Worm (Caenorhabditis elegans) whole organism, L4 larva: ENCODE results near the gene F28C6.8.

Experiments used
- F44E2.7 ChIP-seq: fragments of 200-800 bp; sonication (Bioruptor generic); IDR thresholded peaks from 2 replicates; pipeline ENCODE4 v2.1.2; 2022; ENCODE audit warnings: missing genetic modification characterization, missing compliant biosample characterization
- T26A8.4 ChIP-seq: fragments of 200-800 bp; sonication (Bioruptor generic); IDR thresholded peaks from 2 replicates; pipeline ENCODE4 v1.3.6; 2022; ENCODE audit warnings: missing genetic modification characterization, missing compliant biosample characterization
- Y75B8A.6 ChIP-seq: fragments of 200-800 bp; sonication (Bioruptor generic); IDR thresholded peaks from 2 replicates; pipeline ENCODE4 v1.3.6; 2022; ENCODE audit warnings: missing genetic modification reagents, missing genetic modification characterization, missing compliant biosample characterization
- ZK337.2 ChIP-seq: fragments of 200-800 bp; sonication (Bioruptor generic); IDR thresholded peaks from 2 replicates; pipeline ENCODE4 v1.3.6; 2022; ENCODE audit warnings: missing genetic modification reagents, missing genetic modification characterization, missing compliant biosample characterization
- ZK546.5 ChIP-seq, 2 experiments: sonication (generic microtip); optimal IDR thresholded peaks; 2 replicates each; lab custom pipeline; 2017; ENCODE audit warnings: missing biosample characterization in 2 of 2, missing genetic modification characterization in 2 of 2
- attf-4 ChIP-seq: sonication (generic microtip); optimal IDR thresholded peaks from 3 replicates; lab custom pipeline; 2017; ENCODE audit warnings: missing biosample characterization, missing genetic modification characterization
- ceh-28 ChIP-seq: fragments of 150-350 bp; optimal IDR thresholded peaks from 2 replicates; lab custom pipeline; 2014; ENCODE audit warnings: missing biosample characterization, missing genetic modification reagents, missing genetic modification characterization
- ceh-32 ChIP-seq: sonication (generic microtip); optimal IDR thresholded peaks from 2 replicates; lab custom pipeline; 2016; ENCODE audit warnings: mild to moderate bottlenecking, missing genetic modification characterization, missing compliant biosample characterization; ENCODE audit not compliant: poor library complexity
- ceh-62 ChIP-seq: sonication (generic microtip); optimal IDR thresholded peaks from 2 replicates; lab custom pipeline; 2017; ENCODE audit warnings: missing biosample characterization, missing genetic modification characterization
- ctbp-1 ChIP-seq: fragments of 200-800 bp; sonication (Bioruptor generic); IDR thresholded peaks from 2 replicates; pipeline ENCODE4 v1.3.6; 2022; ENCODE audit warnings: missing genetic modification reagents, missing genetic modification characterization, missing compliant biosample characterization
- dmd-8 ChIP-seq: fragments of 200-800 bp; sonication (Bioruptor generic); IDR thresholded peaks from 2 replicates; pipeline ENCODE4 v1.3.6; 2022; ENCODE audit warnings: missing genetic modification characterization, missing compliant biosample characterization
- dmd-9 ChIP-seq: fragments of 200-800 bp; sonication (Bioruptor generic); IDR thresholded peaks from 2 replicates; pipeline ENCODE4 v1.3.6; 2022; ENCODE audit warnings: missing genetic modification reagents, missing genetic modification characterization, missing compliant biosample characterization
- dpl-1 ChIP-seq: fragments of 150-350 bp; optimal IDR thresholded peaks from 2 replicates; lab custom pipeline; 2014; ENCODE audit warnings: missing biosample characterization, missing genetic modification reagents, missing genetic modification characterization
- duxl-1 ChIP-seq: sonication (generic microtip); optimal IDR thresholded peaks from 2 replicates; lab custom pipeline; 2016; ENCODE audit warnings: mild to moderate bottlenecking, missing genetic modification characterization, moderate library complexity, missing compliant biosample characterization; ENCODE audit not compliant: poor library complexity
- egl-43 ChIP-seq: fragments of 200-800 bp; sonication (Bioruptor generic); IDR thresholded peaks from 2 replicates; pipeline ENCODE4 v1.3.6; 2022; ENCODE audit warnings: missing genetic modification reagents, missing genetic modification characterization, missing compliant biosample characterization
- fkh-10 ChIP-seq: fragments of 150-350 bp; optimal IDR thresholded peaks from 2 replicates; lab custom pipeline; 2014; ENCODE audit warnings: missing biosample characterization, missing genetic modification reagents, missing genetic modification characterization
- fos-1 ChIP-seq: fragments of 150-350 bp; optimal IDR thresholded peaks from 2 replicates; lab custom pipeline; 2014; ENCODE audit warnings: missing biosample characterization, missing genetic modification characterization
- gei-8 ChIP-seq: fragments of 200-800 bp; sonication (Bioruptor generic); optimal IDR thresholded peaks from 2 replicates; lab custom pipeline; 2018; ENCODE audit warnings: mild to moderate bottlenecking, missing genetic modification characterization, missing compliant biosample characterization
- hlh-11 ChIP-seq: fragments of 200-800 bp; sonication (Bioruptor generic); optimal IDR thresholded peaks from 2 replicates; lab custom pipeline; 2018; ENCODE audit warnings: mild to moderate bottlenecking, missing genetic modification characterization, missing compliant biosample characterization
- hmg-1.1 ChIP-seq: fragments of 200-800 bp; sonication (Bioruptor generic); IDR thresholded peaks from 2 replicates; pipeline ENCODE4 v1.3.6; 2022; ENCODE audit warnings: missing genetic modification reagents, missing genetic modification characterization, missing compliant biosample characterization
- jun-1 ChIP-seq: fragments of 150-350 bp; optimal IDR thresholded peaks from 2 replicates; lab custom pipeline; 2014; ENCODE audit warnings: missing biosample characterization, missing genetic modification reagents, missing genetic modification characterization
- lin-1 ChIP-seq: fragments of 200-800 bp; sonication (Bioruptor generic); IDR thresholded peaks from 2 replicates; pipeline ENCODE4 v1.3.6; 2022; ENCODE audit warnings: missing genetic modification reagents, missing genetic modification characterization, missing compliant biosample characterization
- lin-29 ChIP-seq: fragments of 200-800 bp; sonication (Bioruptor generic); IDR thresholded peaks from 2 replicates; pipeline ENCODE4 v1.3.6; 2022; ENCODE audit warnings: missing genetic modification reagents, missing genetic modification characterization, missing compliant biosample characterization
- lin-38 ChIP-seq: fragments of 200-800 bp; sonication (Bioruptor generic); IDR thresholded peaks from 2 replicates; pipeline ENCODE4 v1.3.6; 2022; ENCODE audit warnings: missing genetic modification reagents, missing genetic modification characterization, missing compliant biosample characterization
- lin-39 ChIP-seq: fragments of 150-350 bp; optimal IDR thresholded peaks from 2 replicates; lab custom pipeline; 2014; ENCODE audit warnings: missing biosample characterization, missing genetic modification reagents, missing genetic modification characterization
- lsy-2 ChIP-seq, 2 experiments: fragments of 150-350 bp in 1 of 2; sonication (generic microtip) in 1 of 2; optimal IDR thresholded peaks; 2 replicates each; lab custom pipeline; 2014 to 2017; ENCODE audit warnings: missing biosample characterization in 2 of 2, missing genetic modification characterization in 2 of 2
- madf-5 ChIP-seq, 2 experiments: fragments of 200-800 bp; sonication (Bioruptor generic); IDR thresholded peaks; 2 replicates each; pipeline ENCODE4 v1.3.6; 2022; ENCODE audit warnings: missing compliant biosample characterization in 2 of 2, missing genetic modification characterization in 2 of 2
- mes-2 ChIP-seq: sonication (generic microtip); optimal IDR thresholded peaks from 2 replicates; lab custom pipeline; 2016; ENCODE audit warnings: missing genotype, mild to moderate bottlenecking, missing genetic modification characterization, missing compliant biosample characterization; ENCODE audit not compliant: poor library complexity, severe bottlenecking
- nhr-11 ChIP-seq: fragments of 150-350 bp; optimal IDR thresholded peaks from 2 replicates; lab custom pipeline; 2014; ENCODE audit warnings: missing biosample characterization, missing genetic modification characterization
- nhr-237 ChIP-seq: sonication (generic microtip); optimal IDR thresholded peaks from 2 replicates; lab custom pipeline; 2017; ENCODE audit warnings: missing biosample characterization, missing genetic modification characterization
- nhr-25 ChIP-seq: sonication (generic microtip); optimal IDR thresholded peaks from 2 replicates; lab custom pipeline; 2017; ENCODE audit warnings: missing genetic modification characterization, mild to moderate bottlenecking, missing compliant biosample characterization, antibody characterized with exemption, moderate library complexity, borderline replicate concordance; ENCODE audit not compliant: insufficient read depth
- nhr-42 ChIP-seq: fragments of 200-800 bp; sonication (Bioruptor generic); IDR thresholded peaks from 2 replicates; pipeline ENCODE4 v1.3.6; 2022; ENCODE audit warnings: missing genetic modification characterization, missing compliant biosample characterization
- nhr-48 ChIP-seq: sonication (generic microtip); optimal IDR thresholded peaks from 2 replicates; lab custom pipeline; 2016; ENCODE audit warnings: mild to moderate bottlenecking, missing genetic modification characterization, missing compliant biosample characterization
- nhr-6 ChIP-seq: fragments of 150-350 bp; optimal IDR thresholded peaks from 2 replicates; lab custom pipeline; 2014; ENCODE audit warnings: missing biosample characterization, missing genetic modification characterization
- nhr-77 ChIP-seq: fragments of 150-350 bp; optimal IDR thresholded peaks from 2 replicates; lab custom pipeline; 2014; ENCODE audit warnings: missing biosample characterization, missing genetic modification characterization
- pqm-1 ChIP-seq: sonication (generic microtip); optimal IDR thresholded peaks from 2 replicates; lab custom pipeline; 2017; ENCODE audit warnings: missing biosample characterization, missing genetic modification characterization
- saeg-2 ChIP-seq: fragments of 200-800 bp; sonication (Bioruptor generic); IDR thresholded peaks from 2 replicates; pipeline ENCODE4 v1.3.6; 2022; ENCODE audit warnings: missing genetic modification reagents, missing genetic modification characterization, missing compliant biosample characterization
- sdz-12 ChIP-seq: fragments of 200-800 bp; sonication (Bioruptor generic); optimal IDR thresholded peaks from 2 replicates; lab custom pipeline; 2018; ENCODE audit warnings: mild to moderate bottlenecking, missing genetic modification characterization, missing compliant biosample characterization
- set-16 ChIP-seq: fragments of 200-800 bp; sonication (Bioruptor generic); IDR thresholded peaks from 2 replicates; pipeline ENCODE4 v1.3.6; 2022; ENCODE audit warnings: missing genetic modification reagents, missing genetic modification characterization, missing compliant biosample characterization
- spr-1 ChIP-seq: sonication (generic microtip); optimal IDR thresholded peaks from 2 replicates; lab custom pipeline; 2016; ENCODE audit warnings: mild to moderate bottlenecking, missing genetic modification characterization, missing compliant biosample characterization
- spr-3 ChIP-seq: fragments of 200-800 bp; sonication (Bioruptor generic); optimal IDR thresholded peaks from 2 replicates; lab custom pipeline; 2018; ENCODE audit warnings: mild to moderate bottlenecking, missing genetic modification characterization, missing compliant biosample characterization
- unc-39 ChIP-seq: sonication (generic microtip); optimal IDR thresholded peaks from 2 replicates; lab custom pipeline; 2017; ENCODE audit warnings: missing biosample characterization, missing genetic modification characterization
- unc-62 ChIP-seq, 3 experiments: fragments of 150-350 bp in 1 of 3; sonication (generic microtip); optimal IDR thresholded peaks in 2 of 3; peaks in 1 of 3; 1 replicate in 1 of 3; 2 replicates in 2 of 3; lab custom pipeline; 2014 to 2017; ENCODE audit warnings: missing biosample characterization in 3 of 3, missing genetic modification characterization in 3 of 3, missing genetic modification reagents in 3 of 3, missing genotype in 1 of 3
- vab-7 ChIP-seq: fragments of 200-800 bp; sonication (Bioruptor generic); IDR thresholded peaks from 2 replicates; pipeline ENCODE4 v1.3.6; 2022; ENCODE audit warnings: missing genetic modification reagents, missing genetic modification characterization, missing compliant biosample characterization
- zfp-2 ChIP-seq: sonication (generic microtip); optimal IDR thresholded peaks from 2 replicates; lab custom pipeline; 2016; ENCODE audit warnings: mild to moderate bottlenecking, missing genetic modification characterization, missing compliant biosample characterization
- zfp-3 ChIP-seq: fragments of 200-800 bp; sonication (Bioruptor generic); conservative IDR thresholded peaks from 2 replicates; pipeline ENCODE4 v1.3.6; 2022; ENCODE audit warnings: missing genetic modification reagents, missing genetic modification characterization, missing compliant biosample characterization
- zip-11 ChIP-seq: fragments of 200-800 bp; sonication (Bioruptor generic); IDR thresholded peaks from 2 replicates; pipeline ENCODE4 v1.3.6; 2022; ENCODE audit warnings: missing genetic modification characterization, missing compliant biosample characterization

F28C6.8 gene

ce11 chrII:8566806-8567266 lies 39.8 kb upstream of the F28C6.8 start, which contains the start of gene F54C9.3 (continued):
- TF ChIP-seq unc-62 (GFP tag; optimal IDR thresholded peaks at IDR 0.05 in 1 of 2; lab: Kevin White, UChicago): no peak
- no peak for TF ChIP-seq unc-62 (tag; optimal IDR thresholded peaks at IDR 0.05; lab: Kevin White, UChicago)
- TF ChIP-seq ceh-28 (tag; lab: Kevin White, UChicago): no peak
- peak; percentile 82 for TF ChIP-seq hlh-11 (tag; lab: Kevin White, UChicago)
- TF ChIP-seq lin-38 (GFP tag; lab: Robert Waterston, UW): peak; percentile 16
- TF ChIP-seq nhr-237 (tag; lab: Kevin White, UChicago): no peak
- TF ChIP-seq T26A8.4 (GFP tag; lab: Robert Waterston, UW): no peak
- no peak for TF ChIP-seq nhr-6 (tag; lab: Kevin White, UChicago)
- TF ChIP-seq fkh-10 (GFP tag; lab: Kevin White, UChicago): no peak
- TF ChIP-seq pqm-1 (tag; lab: Kevin White, UChicago): peak; percentile 91
- TF ChIP-seq, all 104 proteins: peak for 20

DNA sequence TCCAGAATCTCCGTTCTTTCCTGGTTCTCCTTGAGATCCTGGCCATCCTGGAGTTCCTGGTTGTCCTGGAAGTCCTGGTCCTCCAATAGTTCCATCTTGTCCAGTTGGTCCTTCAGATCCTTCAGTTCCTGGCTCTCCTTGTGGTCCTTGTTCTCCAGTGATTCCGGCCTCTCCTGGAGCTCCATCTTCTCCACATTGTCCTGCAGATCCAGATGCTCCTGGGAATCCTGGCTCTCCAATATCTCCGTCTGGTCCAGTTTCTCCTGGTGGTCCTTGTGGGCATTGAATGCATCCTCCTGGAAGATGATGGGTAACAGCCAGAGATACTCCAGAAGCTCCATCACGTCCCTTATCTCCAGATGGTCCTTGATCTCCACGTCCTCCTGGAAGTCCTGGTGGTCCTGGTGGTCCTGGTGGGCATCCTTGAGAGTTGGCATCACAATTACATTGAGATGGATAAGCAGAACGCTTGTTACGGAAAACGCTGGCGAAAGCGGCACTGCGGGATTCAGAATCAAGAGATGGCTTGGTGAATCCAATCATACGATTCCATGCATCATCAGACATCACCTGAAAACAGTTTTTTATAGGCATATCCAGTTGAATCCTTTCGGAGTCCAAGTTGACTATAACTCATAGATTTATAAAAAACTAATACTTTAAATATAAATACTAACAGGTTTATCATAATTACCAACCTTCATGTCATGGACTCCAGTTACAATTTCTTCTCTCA lies 38.2 kb upstream of the F28C6.8 start:
- TF ChIP-seq ZK337.2 (no peak), dmd-9 (GFP tag; lab: Robert Waterston, UW) (no peak), jun-1 (tag; lab: Kevin White, UChicago) (no peak), mes-2 (tag; lab: Kevin White, UChicago) (no peak), unc-39 (tag; lab: Kevin White, UChicago) (no peak), gei-8 (GFP tag; lab: Kevin White, UChicago) (no peak), vab-7 (GFP tag; lab: Robert Waterston, UW) (no peak), egl-43 (0 out of 2 replicates have a peak, but pooled peaks have one; percentile 69), nhr-48 (tag; lab: Kevin White, UChicago) (no peak), spr-1 (tag; lab: Kevin White, UChicago) (no peak), F44E2.7 (GFP tag; lab: Robert Waterston, UW) (no peak), T26A8.4 (GFP tag; lab: Robert Waterston, UW) (peak; percentile 53; the same call in 1 of the 2 replicates), attf-4 (tag; lab: Kevin White, UChicago) (no peak), zfp-3 (GFP tag; lab: Robert Waterston, UW) (no peak), dmd-8 (no peak), zfp-2 (tag; lab: Kevin White, UChicago) (no peak), hmg-1.1 (no peak), set-16 (GFP tag; lab: Robert Waterston, UW) (peak; percentile 63), lsy-2 (tag; optimal IDR thresholded peaks at IDR 0.05; lab: Kevin White, UChicago) (no peak), nhr-77 (tag; lab: Kevin White, UChicago) (no peak), madf-5 (GFP tag; IDR thresholded peaks at IDR 0.05; lab: Robert Waterston, UW) (no peak), nhr-25 (tag; lab: Kevin White, UChicago) (no peak), Y75B8A.6 (no peak), ctbp-1 (GFP tag; lab: Robert Waterston, UW) (no peak), unc-62 (GFP tag; optimal IDR thresholded peaks at IDR 0.05 in 1 of 2; lab: Kevin White, UChicago) (peak in 1 of 2 experiments; percentile 69), unc-62 (tag; optimal IDR thresholded peaks at IDR 0.05; lab: Kevin White, UChicago) (no peak), spr-3 (GFP tag; lab: Kevin White, UChicago) (no peak), fos-1 (tag; lab: Kevin White, UChicago) (no peak), nhr-42 (GFP tag; lab: Robert Waterston, UW) (no peak), ceh-62 (tag; lab: Kevin White, UChicago) (no peak), lin-38 (GFP tag; lab: Robert Waterston, UW) (no peak), lin-1 (GFP tag; lab: Robert Waterston, UW) (no peak), zip-11 (no peak), sdz-12 (GFP tag; lab: Kevin White, UChicago) (no peak), ceh-32 (tag; lab: Kevin White, UChicago) (no peak), saeg-2 (GFP tag; lab: Robert Waterston, UW) (0 out of 2 replicates have a peak, but pooled peaks have one; percentile 19), lin-29 (no peak), dpl-1 (GFP tag; lab: Kevin White, UChicago) (no peak), lin-39 (tag; lab: Kevin White, UChicago) (no peak), duxl-1 (no peak), ZK546.5 (tag; optimal IDR thresholded peaks at IDR 0.05; lab: Kevin White, UChicago) (no peak), nhr-11 (tag; lab: Kevin White, UChicago) (no peak)
